Worm (Caenorhabditis elegans) whole organism, L4 larva: ENCODE data around the gene ctr-9.

ENCODE experiments used
- F10B5.3 ChIP-seq: sonication (generic microtip); optimal IDR thresholded peaks from 2 replicates; lab custom pipeline; 2016; ENCODE audit warnings: mild to moderate bottlenecking, missing genetic modification characterization, missing compliant biosample characterization
- F26F4.8 ChIP-seq: fragments of 200-800 bp; sonication (Bioruptor generic); conservative IDR thresholded peaks from 2 replicates; pipeline ENCODE4 v1.3.6; 2022; ENCODE audit warnings: missing genetic modification characterization, missing compliant biosample characterization
- F37D6.2 ChIP-seq: sonication (generic microtip); optimal IDR thresholded peaks from 2 replicates; lab custom pipeline; 2016; ENCODE audit warnings: mild to moderate bottlenecking, missing genetic modification characterization, missing compliant biosample characterization
- F49E8.2 ChIP-seq: sonication (generic microtip); optimal IDR thresholded peaks from 2 replicates; lab custom pipeline; 2016; ENCODE audit warnings: missing compliant biosample characterization, mild to moderate bottlenecking, missing genetic modification characterization, borderline replicate concordance
- Y105C5A.15 ChIP-seq: fragments of 200-800 bp; sonication (Bioruptor generic); IDR thresholded peaks from 2 replicates; pipeline ENCODE4 v1.3.6; 2022; ENCODE audit warnings: missing genetic modification characterization, missing compliant biosample characterization
- Y48G9A.11 ChIP-seq: fragments of 200-800 bp; sonication (Bioruptor generic); IDR thresholded peaks from 2 replicates; pipeline ENCODE4 v1.3.6; 2022; ENCODE audit warnings: missing genetic modification reagents, missing genetic modification characterization, missing compliant biosample characterization
- Y5F2A.4 ChIP-seq: fragments of 200-800 bp; sonication (Bioruptor generic); optimal IDR thresholded peaks from 2 replicates; lab custom pipeline; 2018; ENCODE audit warnings: mild to moderate bottlenecking, missing genetic modification characterization, missing compliant biosample characterization
- ZK546.5 ChIP-seq, 2 experiments: sonication (generic microtip); optimal IDR thresholded peaks; 2 replicates each; lab custom pipeline; 2017; ENCODE audit warnings: missing biosample characterization in 2 of 2, missing genetic modification characterization in 2 of 2
- aha-1 ChIP-seq: fragments of 150-350 bp; peaks from one replicate; lab custom pipeline; 2014; ENCODE audit warnings: missing biosample characterization, missing genetic modification characterization
- aly-2 ChIP-seq: sonication (generic microtip); optimal IDR thresholded peaks from 2 replicates; lab custom pipeline; 2018; ENCODE audit warnings: missing biosample characterization, missing genetic modification characterization
- arid-1 ChIP-seq: fragments of 200-800 bp; sonication (Bioruptor generic); conservative IDR thresholded peaks from 2 replicates; pipeline ENCODE4 v1.3.6; 2022; ENCODE audit warnings: missing genetic modification reagents, missing genetic modification characterization, missing compliant biosample characterization
- ces-1 ChIP-seq: fragments of 150-350 bp; sonication (generic microtip); optimal IDR thresholded peaks from 4 replicates; lab custom pipeline; 2014; ENCODE audit warnings: missing biosample characterization, missing genetic modification reagents, missing genetic modification characterization
- cey-2 ChIP-seq: sonication (generic microtip); optimal IDR thresholded peaks from 3 replicates; lab custom pipeline; 2017; ENCODE audit warnings: missing genetic modification characterization, mild to moderate bottlenecking, missing compliant biosample characterization, antibody characterized with exemption, borderline replicate concordance; ENCODE audit not compliant: insufficient read depth
- daf-19 ChIP-seq: fragments of 200-800 bp; sonication (Bioruptor generic); conservative IDR thresholded peaks from 2 replicates; pipeline ENCODE4 v1.3.6; 2022; ENCODE audit warnings: missing genetic modification characterization, missing compliant biosample characterization
- daf-8 ChIP-seq: fragments of 200-800 bp; sonication (Bioruptor generic); IDR thresholded peaks from 2 replicates; pipeline ENCODE4 v1.3.6; 2022; ENCODE audit warnings: missing genetic modification characterization, missing compliant biosample characterization
- dmd-6 ChIP-seq: fragments of 200-800 bp; sonication (Bioruptor generic); IDR thresholded peaks from 2 replicates; pipeline ENCODE4 v1.3.6; 2022; ENCODE audit warnings: missing genetic modification reagents, missing genetic modification characterization, missing compliant biosample characterization
- dmd-9 ChIP-seq: fragments of 200-800 bp; sonication (Bioruptor generic); IDR thresholded peaks from 2 replicates; pipeline ENCODE4 v1.3.6; 2022; ENCODE audit warnings: missing genetic modification reagents, missing genetic modification characterization, missing compliant biosample characterization
- dpl-1 ChIP-seq: fragments of 150-350 bp; optimal IDR thresholded peaks from 2 replicates; lab custom pipeline; 2014; ENCODE audit warnings: missing biosample characterization, missing genetic modification reagents, missing genetic modification characterization
- dve-1 ChIP-seq: sonication (generic microtip); optimal IDR thresholded peaks from 2 replicates; lab custom pipeline; 2017; ENCODE audit warnings: antibody characterized with exemption, mild to moderate bottlenecking, missing genetic modification characterization, missing compliant biosample characterization; ENCODE audit not compliant: insufficient read depth
- egl-27 ChIP-seq: sonication (generic microtip); optimal IDR thresholded peaks from 3 replicates; lab custom pipeline; 2017; ENCODE audit warnings: missing biosample characterization, missing genetic modification reagents, missing genetic modification characterization
- fkh-10 ChIP-seq: fragments of 150-350 bp; optimal IDR thresholded peaks from 2 replicates; lab custom pipeline; 2014; ENCODE audit warnings: missing biosample characterization, missing genetic modification reagents, missing genetic modification characterization
- gei-8 ChIP-seq: fragments of 200-800 bp; sonication (Bioruptor generic); optimal IDR thresholded peaks from 2 replicates; lab custom pipeline; 2018; ENCODE audit warnings: mild to moderate bottlenecking, missing genetic modification characterization, missing compliant biosample characterization
- hif-1 ChIP-seq, 2 experiments: sonication (generic microtip); optimal IDR thresholded peaks; 2 replicates each; lab custom pipeline; 2016 to 2017; ENCODE audit warnings: missing compliant biosample characterization in 2 of 2, missing genetic modification characterization in 2 of 2, missing genetic modification reagents in 2 of 2, missing genotype in 2 of 2, mild to moderate bottlenecking in 1 of 2
- hlh-30 ChIP-seq: sonication (generic microtip); optimal IDR thresholded peaks from 2 replicates; lab custom pipeline; 2017; ENCODE audit warnings: antibody characterized with exemption, mild to moderate bottlenecking, missing genetic modification characterization, missing compliant biosample characterization; ENCODE audit not compliant: insufficient read depth
- jun-1 ChIP-seq: fragments of 150-350 bp; optimal IDR thresholded peaks from 2 replicates; lab custom pipeline; 2014; ENCODE audit warnings: missing biosample characterization, missing genetic modification reagents, missing genetic modification characterization
- lin-13 ChIP-seq: fragments of 150-350 bp; optimal IDR thresholded peaks from 2 replicates; lab custom pipeline; 2014; ENCODE audit warnings: missing biosample characterization, missing genetic modification reagents, missing genetic modification characterization
- madf-9 ChIP-seq: fragments of 200-800 bp; sonication (Bioruptor generic); conservative IDR thresholded peaks from 2 replicates; pipeline ENCODE4 v1.3.6; 2022; ENCODE audit warnings: missing genetic modification reagents, missing genetic modification characterization, missing compliant biosample characterization
- mdl-1 ChIP-seq, 2 experiments: fragments of 150-350 bp in 1 of 2; sonication (generic microtip) in 1 of 2; optimal IDR thresholded peaks; 2 replicates each; lab custom pipeline; 2014 to 2017; ENCODE audit warnings: missing biosample characterization in 2 of 2, missing genetic modification characterization in 2 of 2
- mxl-3 ChIP-seq: fragments of 200-800 bp; sonication (Bioruptor generic); optimal IDR thresholded peaks from 2 replicates; lab custom pipeline; 2018; ENCODE audit warnings: mild to moderate bottlenecking, missing genetic modification characterization, missing compliant biosample characterization
- nhr-11 ChIP-seq: fragments of 150-350 bp; optimal IDR thresholded peaks from 2 replicates; lab custom pipeline; 2014; ENCODE audit warnings: missing biosample characterization, missing genetic modification characterization
- nhr-237 ChIP-seq: sonication (generic microtip); optimal IDR thresholded peaks from 2 replicates; lab custom pipeline; 2017; ENCODE audit warnings: missing biosample characterization, missing genetic modification characterization
- nhr-28 ChIP-seq: fragments of 150-350 bp; optimal IDR thresholded peaks from 2 replicates; lab custom pipeline; 2014; ENCODE audit warnings: missing biosample characterization, missing genetic modification characterization
- nhr-42 ChIP-seq: fragments of 200-800 bp; sonication (Bioruptor generic); IDR thresholded peaks from 2 replicates; pipeline ENCODE4 v1.3.6; 2022; ENCODE audit warnings: missing genetic modification characterization, missing compliant biosample characterization
- nhr-48 ChIP-seq: sonication (generic microtip); optimal IDR thresholded peaks from 2 replicates; lab custom pipeline; 2016; ENCODE audit warnings: mild to moderate bottlenecking, missing genetic modification characterization, missing compliant biosample characterization
- nhr-6 ChIP-seq: fragments of 150-350 bp; optimal IDR thresholded peaks from 2 replicates; lab custom pipeline; 2014; ENCODE audit warnings: missing biosample characterization, missing genetic modification characterization
- nhr-76 ChIP-seq: fragments of 150-350 bp; optimal IDR thresholded peaks from 2 replicates; lab custom pipeline; 2014; ENCODE audit warnings: missing biosample characterization, missing genetic modification characterization
- rbr-2 ChIP-seq: sonication (generic microtip); optimal IDR thresholded peaks from 2 replicates; lab custom pipeline; 2016; ENCODE audit warnings: missing genotype, missing genetic modification characterization, missing compliant biosample characterization
- saeg-2 ChIP-seq: fragments of 200-800 bp; sonication (Bioruptor generic); IDR thresholded peaks from 2 replicates; pipeline ENCODE4 v1.3.6; 2022; ENCODE audit warnings: missing genetic modification reagents, missing genetic modification characterization, missing compliant biosample characterization
- set-16 ChIP-seq: fragments of 200-800 bp; sonication (Bioruptor generic); IDR thresholded peaks from 2 replicates; pipeline ENCODE4 v1.3.6; 2022; ENCODE audit warnings: missing genetic modification reagents, missing genetic modification characterization, missing compliant biosample characterization
- tag-97 ChIP-seq: fragments of 200-800 bp; sonication (Bioruptor generic); IDR thresholded peaks from 2 replicates; pipeline ENCODE4 v1.3.6; 2022; ENCODE audit warnings: missing genetic modification characterization, missing compliant biosample characterization
- unc-130 ChIP-seq: sonication (generic microtip); optimal IDR thresholded peaks from 2 replicates; lab custom pipeline; 2016; ENCODE audit warnings: missing genetic modification reagents, missing genetic modification characterization, missing compliant biosample characterization
- unc-39 ChIP-seq: sonication (generic microtip); optimal IDR thresholded peaks from 2 replicates; lab custom pipeline; 2017; ENCODE audit warnings: missing biosample characterization, missing genetic modification characterization
- zag-1 ChIP-seq: fragments of 150-350 bp; optimal IDR thresholded peaks from 2 replicates; lab custom pipeline; 2014; ENCODE audit warnings: missing biosample characterization, missing genetic modification characterization
- zip-11 ChIP-seq: fragments of 200-800 bp; sonication (Bioruptor generic); IDR thresholded peaks from 2 replicates; pipeline ENCODE4 v1.3.6; 2022; ENCODE audit warnings: missing genetic modification characterization, missing compliant biosample characterization
- ztf-11 ChIP-seq: fragments of 150-350 bp; optimal IDR thresholded peaks from 2 replicates; lab custom pipeline; 2014; ENCODE audit warnings: missing biosample characterization, missing genetic modification characterization

Gene ctr-9

ce11 chrIII:9509764-9510370 is 18.7 kb downstream of the ctr-9 start (continued):
- TF ChIP-seq gei-8 (GFP tag; lab: Kevin White, UChicago): no peak
- peak; percentile 30 for TF ChIP-seq nhr-6 (tag; lab: Kevin White, UChicago)
- no peak for TF ChIP-seq tag-97
- no peak for TF ChIP-seq F49E8.2 (tag; lab: Kevin White, UChicago)
- TF ChIP-seq nhr-76 (tag; lab: Kevin White, UChicago): no peak
- TF ChIP-seq dve-1: peak; percentile 6
- no peak for TF ChIP-seq F26F4.8 (GFP tag; lab: Robert Waterston, UW)
- peak; percentile 4 for TF ChIP-seq rbr-2 (tag; lab: Kevin White, UChicago)
- no peak for TF ChIP-seq fkh-10 (GFP tag; lab: Kevin White, UChicago)
- no peak for TF ChIP-seq unc-130 (GFP tag; lab: Kevin White, UChicago)
- no peak for TF ChIP-seq Y5F2A.4 (GFP tag; lab: Kevin White, UChicago)
- peak; percentile 38 for TF ChIP-seq lin-13 (GFP tag; lab: Kevin White, UChicago)
- TF ChIP-seq ZK546.5 (tag; optimal IDR thresholded peaks at IDR 0.05; lab: Kevin White, UChicago): no peak
- TF ChIP-seq dmd-9: 0 out of 2 replicates have a peak, but pooled peaks have one; percentile 10
- 0 out of 2 replicates have a peak, but pooled peaks have one; percentile 6 for TF ChIP-seq dmd-6 (GFP tag; lab: Robert Waterston, UW)
- TF ChIP-seq hlh-30 (tag; lab: Kevin White, UChicago): no peak
- TF ChIP-seq nhr-28 (tag; lab: Kevin White, UChicago): no peak
- 0 out of 2 replicates have a peak, but pooled peaks have one; percentile 16 for TF ChIP-seq Y105C5A.15 (GFP tag; lab: Robert Waterston, UW)
- TF ChIP-seq aly-2 (tag; lab: Kevin White, UChicago): no peak
- TF ChIP-seq nhr-11 (tag; lab: Kevin White, UChicago): no peak
- TF ChIP-seq hif-1 (tag; optimal IDR thresholded peaks at IDR 0.05; lab: Kevin White, UChicago): no peak
- 0 out of 2 replicates have a peak, but pooled peaks have one; percentile 45 for TF ChIP-seq nhr-42
- no peak for TF ChIP-seq nhr-237
- no peak for TF ChIP-seq ztf-11 (tag; lab: Kevin White, UChicago)
- TF ChIP-seq nhr-48 (tag; lab: Kevin White, UChicago): no peak
- 0 out of 2 replicates have a peak, but pooled peaks have one; percentile 24 for TF ChIP-seq Y48G9A.11 (GFP tag; lab: Robert Waterston, UW)

- no peak for TF ChIP-seq madf-9 (GFP tag; lab: Robert Waterston, UW)
- no peak for TF ChIP-seq dmd-9
- no peak for TF ChIP-seq F37D6.2 (tag; lab: Kevin White, UChicago)
- TF ChIP-seq nhr-48 (tag; lab: Kevin White, UChicago): no peak
- TF ChIP-seq arid-1 (GFP tag; lab: Robert Waterston, UW): no peak
- no peak for TF ChIP-seq F49E8.2 (tag; lab: Kevin White, UChicago)
- TF ChIP-seq egl-27: no peak
- peak; percentile 11 for TF ChIP-seq aha-1
- TF ChIP-seq saeg-2 (GFP tag; lab: Robert Waterston, UW): no peak
- TF ChIP-seq F10B5.3 (tag; lab: Kevin White, UChicago): no peak
- peak; percentile 76 for TF ChIP-seq hlh-30 (tag; lab: Kevin White, UChicago)
- TF ChIP-seq daf-19 (GFP tag; lab: Robert Waterston, UW): no peak
- no peak for TF ChIP-seq mxl-3
- peak in 1 of 2 experiments; percentile 20 for TF ChIP-seq mdl-1 (tag; optimal IDR thresholded peaks at IDR 0.05; lab: Kevin White, UChicago)
- no peak for TF ChIP-seq jun-1 (tag; lab: Kevin White, UChicago)
- TF ChIP-seq daf-8 (GFP tag; lab: Robert Waterston, UW): no peak
- no peak for TF ChIP-seq unc-39 (tag; lab: Kevin White, UChicago)
- peak; percentile 11 for TF ChIP-seq nhr-28 (tag; lab: Kevin White, UChicago)
- TF ChIP-seq cey-2 (tag; lab: Kevin White, UChicago): no peak
- TF ChIP-seq nhr-6 (tag; lab: Kevin White, UChicago): no peak
- TF ChIP-seq ces-1: no peak
- TF ChIP-seq dpl-1 (GFP tag; lab: Kevin White, UChicago): no peak
- TF ChIP-seq zag-1 (tag; lab: Kevin White, UChicago): no peak
- no peak for TF ChIP-seq lin-13 (GFP tag; lab: Kevin White, UChicago)
- no peak for TF ChIP-seq zip-11 (GFP tag; lab: Robert Waterston, UW)
- no peak for TF ChIP-seq unc-130 (GFP tag; lab: Kevin White, UChicago)
- no peak for TF ChIP-seq set-16
- no peak for TF ChIP-seq ZK546.5 (tag; optimal IDR thresholded peaks at IDR 0.05; lab: Kevin White, UChicago)
These were observed 19.9 kb downstream of the ctr-9 start, which contains the start of gene F55H2.5 for ce11 chrIII:9511055-9511520. F55H2.5 (plus strand) TSS chrIII:9511470.
